Fruit fly (Drosophila melanogaster): ENCODE measurements around the gene CG15517.

DNA sequence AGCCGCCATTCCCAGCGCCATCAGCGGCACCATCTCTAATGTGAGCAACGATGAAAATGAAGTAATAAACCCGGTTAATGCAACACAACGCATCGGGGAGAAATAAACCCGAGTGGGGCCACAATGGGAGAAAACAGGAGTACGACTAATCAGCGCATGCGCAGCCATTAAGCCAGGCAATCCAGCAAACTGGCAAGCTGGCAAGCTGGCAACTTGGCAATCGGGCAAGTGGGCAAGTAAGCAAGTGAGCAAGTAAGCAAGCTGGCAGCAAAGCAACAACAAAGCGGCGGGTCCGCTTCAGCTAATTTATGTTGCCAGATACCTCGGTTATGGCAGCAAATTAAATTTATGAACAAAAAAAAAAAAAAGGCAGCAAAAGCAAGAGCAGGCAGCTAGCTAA, 4.0 kb downstream of the CG15517 start:
- no peak for TF ChIP-seq pan (optimal IDR thresholded peaks at IDR 0.05)
- TF ChIP-seq EcR (GFP tag; optimal IDR thresholded peaks at IDR 0.05), result no peak
- no peak for TF ChIP-seq CG8478 (optimal IDR thresholded peaks at IDR 0.05)
- no peak for TF ChIP-seq Dll (optimal IDR thresholded peaks at IDR 0.05)
- no peak for TF ChIP-seq psq (optimal IDR thresholded peaks at IDR 0.05)
- TF ChIP-seq usp (GFP tag; optimal IDR thresholded peaks at IDR 0.05), result no peak
